Worm (Caenorhabditis elegans) whole organism, L1 larva: ENCODE results near the gene piga-1.

Experiments
- aha-1 ChIP-seq: fragments of 150-350 bp; optimal IDR thresholded peaks from 2 replicates; lab custom pipeline; 2014; ENCODE audit warnings: missing biosample characterization, missing genetic modification characterization
- aly-2 ChIP-seq: fragments of 150-350 bp; optimal IDR thresholded peaks from 2 replicates; lab custom pipeline; 2014; ENCODE audit warnings: missing biosample characterization, missing genetic modification characterization
- blmp-1 ChIP-seq: fragments of 150-350 bp; optimal IDR thresholded peaks from 2 replicates; lab custom pipeline; 2014; ENCODE audit warnings: missing biosample characterization, missing genetic modification characterization
- ceh-8 ChIP-seq: fragments of 200-800 bp; sonication (Bioruptor generic); optimal IDR thresholded peaks from 2 replicates; lab custom pipeline; 2018; ENCODE audit warnings: mild to moderate bottlenecking, missing genetic modification characterization, moderate library complexity, missing compliant biosample characterization
- ceh-90 ChIP-seq: sonication (generic microtip); optimal IDR thresholded peaks from 2 replicates; lab custom pipeline; 2016; ENCODE audit warnings: missing genetic modification characterization, missing compliant biosample characterization
- dpl-1 ChIP-seq, 3 experiments: fragments of 150-350 bp in 2 of 3; sonication (generic microtip) in 1 of 3; optimal IDR thresholded peaks; 2 replicates each; lab custom pipeline; 2014 to 2017; ENCODE audit warnings: missing biosample characterization in 3 of 3, missing genetic modification characterization in 3 of 3, missing genetic modification reagents in 3 of 3
- dsc-1 ChIP-seq: sonication (generic microtip); optimal IDR thresholded peaks from 2 replicates; lab custom pipeline; 2016; ENCODE audit warnings: mild to moderate bottlenecking, missing genetic modification characterization, missing compliant biosample characterization
- efl-1 ChIP-seq, 4 experiments: fragments of 150-350 bp; optimal IDR thresholded peaks in 3 of 4; peaks in 1 of 4; 1 replicate in 1 of 4; 2 replicates in 3 of 4; lab custom pipeline; 2014; ENCODE audit warnings: missing biosample characterization in 2 of 4, missing genetic modification characterization in 2 of 4, missing genetic modification reagents in 2 of 4
- efl-3 ChIP-seq: fragments of 200-800 bp; sonication (Bioruptor generic); optimal IDR thresholded peaks from 2 replicates; lab custom pipeline; 2018; ENCODE audit warnings: mild to moderate bottlenecking, missing genetic modification characterization, missing compliant biosample characterization
- egl-27 ChIP-seq, 2 experiments: fragments of 150-350 bp in 1 of 2; sonication (generic microtip); optimal IDR thresholded peaks; 3 replicates each; lab custom pipeline; 2017 to 2018; ENCODE audit warnings: missing biosample characterization in 2 of 2, missing genetic modification characterization in 2 of 2, missing genetic modification reagents in 2 of 2
- elt-2 ChIP-seq: sonication (generic microtip); optimal IDR thresholded peaks from 2 replicates; lab custom pipeline; 2016; ENCODE audit warnings: missing genetic modification characterization, mild to moderate bottlenecking, inconsistent platforms, missing compliant biosample characterization, missing genetic modification reagents
- elt-3 ChIP-seq, 6 experiments: fragments of 150-350 bp in 1 of 6; sonication (generic microtip); optimal IDR thresholded peaks; 2 replicates each; lab custom pipeline; 2017 to 2018; ENCODE audit warnings: missing biosample characterization in 6 of 6, missing genetic modification characterization in 6 of 6, inconsistent platforms in 1 of 6
- ets-5 ChIP-seq: fragments of 200-800 bp; sonication (Bioruptor generic); IDR thresholded peaks from 2 replicates; pipeline ENCODE4 v1.3.6; 2022; ENCODE audit warnings: missing genetic modification characterization, missing compliant biosample characterization
- hlh-17 ChIP-seq: fragments of 200-800 bp; sonication (Bioruptor generic); optimal IDR thresholded peaks from 2 replicates; lab custom pipeline; 2018; ENCODE audit warnings: missing genetic modification characterization, mild to moderate bottlenecking, missing compliant biosample characterization, moderate library complexity, borderline replicate concordance
- hpl-2 ChIP-seq: fragments of 150-350 bp; optimal IDR thresholded peaks from 2 replicates; lab custom pipeline; 2014; ENCODE audit warnings: missing biosample characterization, missing genetic modification reagents, missing genetic modification characterization
- irx-1 ChIP-seq: sonication (generic microtip); optimal IDR thresholded peaks from 2 replicates; lab custom pipeline; 2016; ENCODE audit warnings: missing genetic modification characterization, missing compliant biosample characterization
- jun-1 ChIP-seq: fragments of 150-350 bp; optimal IDR thresholded peaks from 2 replicates; lab custom pipeline; 2014; ENCODE audit warnings: missing biosample characterization, missing genetic modification reagents, missing genetic modification characterization
- lin-14 ChIP-seq: fragments of 200-800 bp; sonication (Bioruptor generic); optimal IDR thresholded peaks from 2 replicates; lab custom pipeline; 2018; ENCODE audit warnings: mild to moderate bottlenecking, missing genetic modification characterization, moderate library complexity, missing compliant biosample characterization
- lin-35 ChIP-seq, 2 experiments: fragments of 150-350 bp; optimal IDR thresholded peaks; 2 replicates each; lab custom pipeline; 2014; ENCODE audit warnings: missing biosample characterization in 2 of 2, missing genetic modification characterization in 2 of 2, missing genetic modification reagents in 2 of 2
- lin-39 ChIP-seq: fragments of 150-350 bp; optimal IDR thresholded peaks from 2 replicates; lab custom pipeline; 2014; ENCODE audit warnings: missing biosample characterization, missing genetic modification reagents, missing genetic modification characterization
- lir-3 ChIP-seq: sonication (generic microtip); optimal IDR thresholded peaks from 2 replicates; lab custom pipeline; 2016; ENCODE audit warnings: mild to moderate bottlenecking, missing genetic modification characterization, moderate library complexity, missing compliant biosample characterization; ENCODE audit not compliant: poor library complexity
- mab-9 ChIP-seq: fragments of 200-800 bp; sonication (Bioruptor generic); IDR thresholded peaks from 2 replicates; pipeline ENCODE4 v1.3.6; 2022; ENCODE audit warnings: missing genetic modification reagents, missing genetic modification characterization, missing compliant biosample characterization
- mdl-1 ChIP-seq, 2 experiments: fragments of 150-350 bp; optimal IDR thresholded peaks; 2 replicates each; lab custom pipeline; 2014 to 2017; ENCODE audit warnings: missing biosample characterization in 2 of 2, missing genetic modification characterization in 2 of 2, inconsistent platforms in 1 of 2
- mep-1 ChIP-seq: fragments of 150-350 bp; optimal IDR thresholded peaks from 2 replicates; lab custom pipeline; 2014; ENCODE audit warnings: missing biosample characterization, missing genetic modification characterization
- nhr-19 ChIP-seq: fragments of 200-800 bp; sonication (Bioruptor generic); conservative IDR thresholded peaks from 2 replicates; pipeline ENCODE4 v1.3.6; 2022; ENCODE audit warnings: missing genetic modification characterization, missing compliant biosample characterization
- nhr-20 ChIP-seq: sonication (generic microtip); optimal IDR thresholded peaks from 2 replicates; lab custom pipeline; 2016; ENCODE audit warnings: mild to moderate bottlenecking, missing genetic modification characterization, missing compliant biosample characterization
- nhr-237 ChIP-seq: fragments of 150-350 bp; optimal IDR thresholded peaks from 2 replicates; lab custom pipeline; 2014; ENCODE audit warnings: missing biosample characterization, missing genetic modification characterization
- nhr-76 ChIP-seq: sonication (generic microtip); optimal IDR thresholded peaks from 2 replicates; lab custom pipeline; 2017; ENCODE audit warnings: missing biosample characterization, missing genetic modification characterization
- nhr-77 ChIP-seq: fragments of 150-350 bp; optimal IDR thresholded peaks from 2 replicates; lab custom pipeline; 2014; ENCODE audit warnings: missing biosample characterization, missing genetic modification characterization
- nhr-85 ChIP-seq: sonication (generic microtip); peaks from one replicate; lab custom pipeline; 2016; ENCODE audit warnings: missing genetic modification characterization, inconsistent platforms, missing compliant biosample characterization
- pag-3 ChIP-seq: sonication (generic microtip); optimal IDR thresholded peaks from 2 replicates; lab custom pipeline; 2017; ENCODE audit warnings: missing genetic modification characterization, mild to moderate bottlenecking, missing compliant biosample characterization, antibody characterized with exemption, borderline replicate concordance; ENCODE audit not compliant: insufficient read depth
- pqm-1 ChIP-seq: sonication (generic microtip); optimal IDR thresholded peaks from 3 replicates; lab custom pipeline; 2017; ENCODE audit warnings: missing biosample characterization, missing genetic modification characterization
- rnt-1 ChIP-seq: sonication (generic microtip); optimal IDR thresholded peaks from 2 replicates; lab custom pipeline; 2016; ENCODE audit warnings: mild to moderate bottlenecking, missing genetic modification characterization, moderate library complexity, missing compliant biosample characterization
- sup-37 ChIP-seq: fragments of 200-800 bp; sonication (Bioruptor generic); optimal IDR thresholded peaks from 2 replicates; lab custom pipeline; 2018; ENCODE audit warnings: mild to moderate bottlenecking, missing genetic modification characterization, missing compliant biosample characterization
- unc-62 ChIP-seq: fragments of 150-350 bp; optimal IDR thresholded peaks from 2 replicates; lab custom pipeline; 2014; ENCODE audit warnings: missing biosample characterization, missing genetic modification reagents, missing genetic modification characterization
- ztf-11 ChIP-seq, 2 experiments: sonication (generic microtip); optimal IDR thresholded peaks; 2 replicates each; lab custom pipeline; 2016 to 2017; ENCODE audit warnings: missing genetic modification characterization in 2 of 2, missing biosample characterization in 1 of 2, missing compliant biosample characterization in 1 of 2
- ztf-4 ChIP-seq: fragments of 150-350 bp; optimal IDR thresholded peaks from 2 replicates; lab custom pipeline; 2014; ENCODE audit warnings: missing biosample characterization, missing genetic modification characterization

piga-1 gene

DNA sequence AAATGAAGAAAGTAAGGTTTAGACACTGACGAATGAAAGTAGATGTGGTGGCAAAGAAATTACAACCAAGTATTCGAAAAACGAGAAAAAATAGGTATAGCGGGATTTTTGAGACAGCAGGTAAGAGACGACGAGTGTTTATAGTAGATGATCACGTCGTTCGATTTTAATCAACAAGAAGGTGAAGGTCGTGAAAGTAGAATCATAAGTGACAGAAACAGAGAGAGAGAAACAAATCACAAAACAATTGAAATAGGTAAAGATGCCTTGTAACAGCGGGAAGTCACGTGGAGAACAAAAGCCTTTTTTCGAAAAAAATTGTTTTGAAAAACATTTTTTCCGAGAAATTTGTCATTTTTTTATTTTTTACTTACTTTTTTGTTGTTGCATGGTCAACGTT, 31.4 kb downstream of the piga-1 start, which contains the start of gene T22C8.6:
Gene T22C8.6 (minus strand): TSS at position 194 of the 400 bp plus-strand sequence.
- TF ChIP-seq nhr-76 (tag; lab: Kevin White, UChicago), result no peak
- no peak for TF ChIP-seq dpl-1 (GFP tag; optimal IDR thresholded peaks at IDR 0.05; lab: Kevin White, UChicago)
- peak in 1 of 2 experiments; percentile 3 for TF ChIP-seq lin-35 (GFP tag; optimal IDR thresholded peaks at IDR 0.05; lab: Kevin White, UChicago)
- no peak for TF ChIP-seq ztf-11 (tag; optimal IDR thresholded peaks at IDR 0.05; lab: Kevin White, UChicago)
- TF ChIP-seq nhr-20 (tag; lab: Kevin White, UChicago), result peak; percentile 47
- TF ChIP-seq elt-3 (tag; optimal IDR thresholded peaks at IDR 0.05; lab: Kevin White, UChicago), result peak in 1 of 6 experiments; percentile 25
- peak; percentile 48 for TF ChIP-seq lin-14 (GFP tag; lab: Kevin White, UChicago)
- no peak for TF ChIP-seq nhr-77
- no peak for TF ChIP-seq sup-37 (GFP tag; lab: Kevin White, UChicago)
- TF ChIP-seq mab-9 (GFP tag; lab: Robert Waterston, UW), result no peak
- TF ChIP-seq mep-1 (tag; lab: Kevin White, UChicago), result no peak
- no peak for TF ChIP-seq aly-2 (tag; lab: Kevin White, UChicago)
- TF ChIP-seq blmp-1 (tag; lab: Kevin White, UChicago), result peak; percentile 78
- peak; percentile 75 for TF ChIP-seq nhr-85 (tag; lab: Kevin White, UChicago)
- TF ChIP-seq, all 84 proteins: peak for 6

DNA sequence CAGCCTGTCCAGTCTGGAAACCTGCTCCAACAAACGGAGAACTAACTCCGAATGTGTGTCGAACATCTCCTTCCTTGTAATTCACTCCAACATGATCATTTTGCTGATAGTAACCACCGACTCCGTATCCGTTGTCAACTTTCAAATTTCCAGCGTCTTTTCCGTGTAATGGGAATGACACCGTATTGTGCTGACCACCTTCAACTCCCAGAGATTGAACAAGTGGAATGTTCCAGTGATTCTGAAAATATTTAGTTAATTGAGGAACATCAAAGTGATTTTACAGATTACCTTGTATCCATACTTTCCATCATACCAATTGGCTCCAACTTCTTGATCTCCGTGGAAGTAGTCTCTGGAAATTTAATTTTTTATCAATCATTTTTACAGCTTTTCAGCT, 33.6 kb downstream of the piga-1 start:
- TF ChIP-seq hpl-2 (no peak), egl-27 (tag; optimal IDR thresholded peaks at IDR 0.05; lab: Kevin White, UChicago) (no peak), dsc-1 (tag; lab: Kevin White, UChicago) (no peak), unc-62 (GFP tag; lab: Kevin White, UChicago) (no peak), nhr-19 (GFP tag; lab: Robert Waterston, UW) (no peak), mdl-1 (tag; optimal IDR thresholded peaks at IDR 0.05; lab: Kevin White, UChicago) (no peak), ceh-90 (tag; lab: Kevin White, UChicago) (no peak), elt-2 (no peak), aha-1 (tag; lab: Kevin White, UChicago) (no peak), hlh-17 (GFP tag; lab: Kevin White, UChicago) (no peak), ztf-4 (tag; lab: Kevin White, UChicago) (no peak), pag-3 (no peak), pqm-1 (tag; lab: Kevin White, UChicago) (no peak), lin-35 (GFP tag; optimal IDR thresholded peaks at IDR 0.05; lab: Kevin White, UChicago) (no peak)

DNA sequence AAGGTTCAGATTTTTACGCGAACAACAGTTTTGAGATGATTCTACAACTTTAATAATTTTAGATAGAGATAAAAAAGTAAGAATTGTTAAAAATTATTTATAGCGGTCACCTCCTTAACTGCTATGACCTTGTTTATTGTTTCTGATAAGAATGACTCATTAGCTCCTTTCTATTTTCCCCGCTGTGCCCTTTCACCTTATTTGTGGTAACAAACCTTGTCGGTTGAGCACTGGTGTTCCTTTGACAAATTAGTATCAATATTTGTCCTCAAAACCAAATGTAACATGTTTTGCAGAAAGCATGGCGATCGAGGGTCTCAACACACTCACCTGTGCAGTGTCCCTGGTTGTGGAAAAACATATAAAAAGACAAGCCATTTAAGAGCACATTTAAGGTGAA, 34.9 kb downstream of the piga-1 start:
- no peak for TF ChIP-seq lin-39 (tag; lab: Kevin White, UChicago)
- no peak for TF ChIP-seq efl-1 (optimal IDR thresholded peaks at IDR 0.05; lab: Kevin White, UChicago)
- TF ChIP-seq efl-1 (GFP tag; optimal IDR thresholded peaks at IDR 0.05 in 1 of 2; lab: Kevin White, UChicago), result peak in 1 of 2 experiments; percentile 51

DNA sequence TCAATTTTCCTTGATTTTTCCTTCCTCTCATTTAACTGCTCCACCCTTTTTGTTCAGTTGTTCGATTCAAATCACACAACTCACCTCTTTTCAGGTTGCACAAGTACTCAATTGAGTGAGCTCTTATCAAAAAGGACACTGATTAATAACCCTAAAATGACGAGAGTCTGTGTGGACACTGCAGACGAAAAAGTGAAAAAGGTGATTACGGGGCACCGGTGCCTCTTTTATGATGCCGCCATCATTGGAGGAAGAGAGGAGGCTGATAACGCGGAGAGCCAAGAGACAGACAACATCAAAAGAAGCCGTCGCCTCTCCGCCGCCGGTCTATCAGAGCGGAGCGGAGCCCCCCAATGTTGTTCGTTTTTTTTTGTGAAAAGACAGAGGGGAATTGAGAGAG, 36.3 kb downstream of the piga-1 start, which contains the start of gene sptf-2:
Gene sptf-2 (plus strand): TSS at position 297 of the 400 bp plus-strand sequence.
- TF ChIP-seq efl-1 (optimal IDR thresholded peaks at IDR 0.05; lab: Kevin White, UChicago) (no peak), efl-1 (GFP tag; optimal IDR thresholded peaks at IDR 0.05 in 1 of 2; lab: Kevin White, UChicago) (peak in 1 of 2 experiments; percentile 88), lin-35 (GFP tag; optimal IDR thresholded peaks at IDR 0.05; lab: Kevin White, UChicago) (peak in 1 of 2 experiments; percentile 21), jun-1 (peak; percentile 34), nhr-77 (no peak), elt-3 (tag; optimal IDR thresholded peaks at IDR 0.05; lab: Kevin White, UChicago) (no peak), pqm-1 (tag; lab: Kevin White, UChicago) (peak; percentile 89), rnt-1 (tag; lab: Kevin White, UChicago) (no peak), ceh-8 (no peak), ets-5 (GFP tag; lab: Robert Waterston, UW) (no peak), elt-2 (peak; percentile 91), irx-1 (tag; lab: Kevin White, UChicago) (no peak), efl-3 (GFP tag; lab: Kevin White, UChicago) (no peak), nhr-237 (tag; lab: Kevin White, UChicago) (no peak), lir-3 (tag; lab: Kevin White, UChicago) (no peak)
- TF ChIP-seq, all 84 proteins: peak for 5
